Worm (Caenorhabditis elegans): ENCODE results near the gene glb-13.

The glb-13 gene

DNA sequence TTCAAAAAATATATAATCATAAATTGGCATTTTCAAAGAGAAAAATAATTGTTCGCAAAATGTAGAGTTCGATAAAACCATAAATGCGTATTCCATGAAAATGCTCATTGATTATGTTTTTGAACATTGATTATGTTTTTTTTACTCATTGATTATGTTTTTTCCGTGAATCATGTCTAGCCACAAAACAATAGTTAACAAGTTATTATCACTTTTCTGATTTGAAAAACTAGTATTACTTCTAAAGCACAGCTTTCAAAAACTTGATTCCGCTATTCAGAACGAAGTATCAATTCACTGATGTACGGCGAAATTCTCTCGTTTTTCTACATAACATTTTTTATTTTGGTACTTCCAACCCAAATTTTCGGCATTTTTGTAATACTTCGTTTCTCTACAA, 42.4 kb downstream of the glb-13 start, which contains the start of gene srd-48:
Gene srd-48, plus strand, starts transcription at position 301 of the 400 bp plus-strand sequence.
- TF ChIP-seq fkh-3 (tag; optimal IDR thresholded peaks at IDR 0.05) (no peak), ekl-4 (GFP tag; IDR thresholded peaks at IDR 0.05) (no peak), ztf-22 (GFP tag; optimal IDR thresholded peaks at IDR 0.05) (no peak), pbrm-1 (GFP tag; IDR thresholded peaks at IDR 0.05) (no peak)

DNA sequence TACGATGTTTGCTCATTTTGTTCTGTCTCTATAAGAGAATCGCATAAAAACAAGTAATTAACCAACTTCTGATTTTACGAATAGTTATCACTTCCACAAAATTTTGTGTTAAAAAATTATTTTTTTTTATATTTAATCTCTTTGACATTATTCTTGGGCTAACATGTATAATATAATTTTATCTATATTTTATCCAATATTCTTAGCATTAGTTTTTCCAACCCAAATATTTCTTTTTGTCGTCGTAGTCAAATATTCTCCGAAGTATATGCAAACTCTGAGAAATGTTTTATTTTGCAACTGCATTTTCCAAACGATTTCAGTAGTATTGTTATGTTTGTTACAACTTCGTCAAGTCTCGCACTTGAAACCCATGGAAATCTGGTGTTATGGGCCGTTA, 44.7 kb downstream of the glb-13 start, which contains the start of gene srd-47:
Gene srd-47, plus strand, starts transcription at position 164 of the 400 bp plus-strand sequence.
- TF ChIP-seq rpc-1 (optimal IDR thresholded peaks at IDR 0.05) (no peak), rpc-1 (tag; optimal IDR thresholded peaks at IDR 0.05) (no peak), ets-4 (GFP tag; optimal IDR thresholded peaks at IDR 0.05) (no peak), madf-3 (GFP tag; IDR thresholded peaks at IDR 0.05) (no peak), cebp-2 (GFP tag; IDR thresholded peaks at IDR 0.05) (no peak), akir-1 (GFP tag; optimal IDR thresholded peaks at IDR 0.05) (no peak), lsy-27 (tag; optimal IDR thresholded peaks at IDR 0.05; ENCODE audit: borderline replicate concordance, insufficient read depth) (no peak), attf-5 (GFP tag; optimal IDR thresholded peaks at IDR 0.05) (no peak), Y67H2A.10 (GFP tag; conservative IDR thresholded peaks at IDR 0.05) (no peak), B0261.1 (tag; optimal IDR thresholded peaks at IDR 0.05) (no peak), ceh-100 (GFP tag; IDR thresholded peaks at IDR 0.05) (no peak), dox-1 (GFP tag; IDR thresholded peaks at IDR 0.05) (no peak), egl-18 (GFP tag; IDR thresholded peaks at IDR 0.05) (no peak), F37B4.10 (GFP tag; IDR thresholded peaks at IDR 0.05) (no peak), bed-1 (GFP tag; IDR thresholded peaks at IDR 0.05) (no peak), snpc-3.4 (tag; optimal IDR thresholded peaks at IDR 0.05) (no peak), bed-2 (GFP tag; IDR thresholded peaks at IDR 0.05) (no peak)

DNA sequence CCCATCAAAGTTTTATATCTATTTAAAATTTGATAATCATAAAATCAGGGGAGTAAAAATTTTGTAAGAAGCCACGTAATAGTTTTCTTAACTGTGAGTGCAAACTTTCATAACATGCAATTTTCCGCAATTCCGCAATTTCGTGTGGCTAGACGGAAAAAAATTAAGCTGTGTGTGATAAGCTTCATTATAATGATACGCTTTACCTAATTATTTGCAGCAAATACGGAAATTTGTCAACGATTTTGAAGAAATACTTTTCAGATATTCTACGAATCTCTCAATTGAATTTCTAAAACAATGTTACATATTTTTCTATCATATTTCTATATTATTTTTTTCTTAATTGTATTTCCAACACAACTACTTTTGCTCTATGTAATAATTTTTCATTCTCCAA, 46.4 kb downstream of the glb-13 start, which contains the start of gene srd-46:
Gene srd-46, plus strand, starts transcription at position 301 of the 400 bp plus-strand sequence.
- TF ChIP-seq somi-1 (GFP tag; optimal IDR thresholded peaks at IDR 0.05) (no peak), K11D2.4 (GFP tag; IDR thresholded peaks at IDR 0.05) (no peak)

DNA sequence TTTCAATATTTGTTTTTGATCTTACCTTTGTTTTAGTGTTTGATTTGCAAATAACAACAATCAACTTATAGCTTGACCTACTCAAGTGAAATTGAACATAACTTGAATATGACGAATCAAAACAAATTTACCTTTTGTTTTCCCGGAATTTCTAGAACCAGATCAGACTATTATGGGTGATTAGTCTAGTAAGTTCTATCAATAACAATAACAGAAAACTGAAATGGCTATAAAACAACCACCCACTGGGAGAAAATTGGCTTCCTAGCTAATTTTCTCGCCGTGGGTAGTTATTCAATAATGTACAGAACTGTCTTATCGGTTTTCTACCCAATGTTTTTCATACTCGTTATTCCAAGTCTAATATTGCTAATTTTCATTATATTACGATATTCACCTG, 49.5 kb downstream of the glb-13 start, which contains the start of gene srd-45:
Gene srd-45, plus strand, starts transcription at position 301 of the 400 bp plus-strand sequence.
- TF ChIP-seq nhr-27 (tag; optimal IDR thresholded peaks at IDR 0.05): no peak
- TF ChIP-seq ztf-22 (GFP tag; optimal IDR thresholded peaks at IDR 0.05): no peak
- no peak for TF ChIP-seq mel-28 (tag; optimal IDR thresholded peaks at IDR 0.05; ENCODE audit: borderline replicate concordance)
- TF ChIP-seq Y79H2A.3 (GFP tag; conservative IDR thresholded peaks at IDR 0.05): no peak
- no peak for TF ChIP-seq F49E8.2 (tag; optimal IDR thresholded peaks at IDR 0.05; ENCODE audit: insufficient read depth)

DNA sequence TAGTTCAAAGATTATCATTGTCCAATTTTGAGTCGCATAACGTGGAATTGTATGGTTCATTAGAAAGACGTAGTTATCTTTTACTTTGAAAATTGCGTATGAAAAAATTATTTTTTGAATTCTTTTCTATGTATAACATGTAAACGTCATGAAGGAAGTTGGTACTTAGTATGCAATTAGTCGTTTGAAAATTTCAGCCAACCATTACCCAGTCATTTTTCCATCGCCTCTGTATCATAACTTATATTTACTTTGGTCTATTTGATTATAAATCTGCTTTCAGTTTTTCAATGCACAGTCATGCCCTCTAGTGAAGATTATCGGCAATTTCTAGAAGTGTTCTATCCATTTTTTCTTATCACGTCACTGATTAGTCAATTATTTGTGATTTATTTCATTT, 51.8 kb downstream of the glb-13 start, which contains the start of gene srd-41:
Gene srd-41, plus strand, starts transcription at position 301 of the 400 bp plus-strand sequence.
- no peak for TF ChIP-seq F52B5.7 (tag; optimal IDR thresholded peaks at IDR 0.05)
- no peak for TF ChIP-seq ztf-25 (GFP tag; IDR thresholded peaks at IDR 0.05)
- TF ChIP-seq tlf-1 (GFP tag; optimal IDR thresholded peaks at IDR 0.05): no peak
- TF ChIP-seq gei-17 (GFP tag; optimal IDR thresholded peaks at IDR 0.05): no peak
- TF ChIP-seq ztf-18 (tag; optimal IDR thresholded peaks at IDR 0.05): no peak
- no peak for TF ChIP-seq lin-35 (GFP tag; optimal IDR thresholded peaks at IDR 0.05)
- no peak for TF ChIP-seq efl-1 (GFP tag; optimal IDR thresholded peaks at IDR 0.05)
- TF ChIP-seq Y67H2A.10 (GFP tag; conservative IDR thresholded peaks at IDR 0.05): no peak
- no peak for TF ChIP-seq F33H1.4 (GFP tag; IDR thresholded peaks at IDR 0.05)
- no peak for TF ChIP-seq bed-2 (GFP tag; IDR thresholded peaks at IDR 0.05)
- no peak for TF ChIP-seq B0019.2 (GFP tag; conservative IDR thresholded peaks at IDR 0.05)
- TF ChIP-seq ceh-58 (GFP tag; IDR thresholded peaks at IDR 0.05): no peak
- TF ChIP-seq F49E8.2 (tag; optimal IDR thresholded peaks at IDR 0.05; ENCODE audit: insufficient read depth): no peak
- TF ChIP-seq D2030.7 (GFP tag; IDR thresholded peaks at IDR 0.05): no peak
- TF ChIP-seq madf-8 (GFP tag; conservative IDR thresholded peaks at IDR 0.05): no peak
- no peak for TF ChIP-seq ZK185.1 (tag; optimal IDR thresholded peaks at IDR 0.05; ENCODE audit: poor library complexity, severe bottlenecking)
- TF ChIP-seq hsf-1 (GFP tag; IDR thresholded peaks at IDR 0.05): no peak
- no peak for TF ChIP-seq lin-54 (GFP tag; optimal IDR thresholded peaks at IDR 0.05)
